Fruit fly (Drosophila melanogaster) whole organism: ENCODE measurements around the gene CG8915.

Source experiments
- CG8478 ChIP-seq: fragments of >200 bp; optimal IDR thresholded peaks from 2 replicates; lab custom pipeline; 2018; ENCODE audit warnings: inconsistent platforms
- EcR ChIP-seq, 2 experiments: fragments of >200 bp; optimal IDR thresholded peaks; 2 replicates each; lab custom pipeline; 2017; ENCODE audit warnings: missing biosample characterization in 2 of 2, missing genetic modification characterization in 2 of 2, missing genetic modification reagents in 2 of 2
- psq ChIP-seq: fragments of >200 bp; optimal IDR thresholded peaks from 2 replicates; lab custom pipeline; 2017
- usp ChIP-seq: fragments of >200 bp; optimal IDR thresholded peaks from 2 replicates; lab custom pipeline; 2017; ENCODE audit warnings: missing biosample characterization, missing genetic modification characterization, mixed read lengths

dm6 chrX:17290154-17290959, 45.6 kb upstream of the CG8915 start:
- TF ChIP-seq EcR (GFP tag; optimal IDR thresholded peaks at IDR 0.05; lab: Kevin White, UChicago) (no peak), CG8478 (no peak), psq (lab: Kevin White, UChicago) (no peak), usp (GFP tag; lab: Kevin White, UChicago) (no peak)
